Worm (Caenorhabditis elegans) whole organism, late embryonic: ENCODE measurements around the gene R160.4.

Experiments used
- C38D4.7 ChIP-seq: fragments of 200-800 bp; sonication (Bioruptor generic); optimal IDR thresholded peaks from 2 replicates; lab custom pipeline; 2018; ENCODE audit warnings: mild to moderate bottlenecking, missing genetic modification characterization, moderate library complexity, missing compliant biosample characterization
- K02D7.2 ChIP-seq: sonication (generic microtip); optimal IDR thresholded peaks from 2 replicates; lab custom pipeline; 2017; ENCODE audit warnings: mild to moderate bottlenecking, missing genetic modification characterization, missing compliant biosample characterization
- K09A11.1 ChIP-seq: sonication (generic microtip); optimal IDR thresholded peaks from 2 replicates; lab custom pipeline; 2017; ENCODE audit warnings: antibody characterized with exemption, mild to moderate bottlenecking, missing genetic modification characterization, missing compliant biosample characterization; ENCODE audit not compliant: insufficient read depth
- T23F11.4 ChIP-seq: fragments of 200-800 bp; sonication (Bioruptor generic); optimal IDR thresholded peaks from 2 replicates; lab custom pipeline; 2018; ENCODE audit warnings: mild to moderate bottlenecking, missing genetic modification characterization, missing compliant biosample characterization
- Y22D7AL.16 ChIP-seq: sonication (generic microtip); optimal IDR thresholded peaks from 2 replicates; lab custom pipeline; 2016; ENCODE audit warnings: missing genetic modification characterization, missing compliant biosample characterization
- ceh-18 ChIP-seq: sonication (generic microtip); optimal IDR thresholded peaks from 2 replicates; lab custom pipeline; 2016; ENCODE audit warnings: missing genetic modification characterization, missing compliant biosample characterization
- ceh-2 ChIP-seq: sonication (generic microtip); optimal IDR thresholded peaks from 2 replicates; lab custom pipeline; 2016; ENCODE audit warnings: missing genotype, missing genetic modification characterization, missing compliant biosample characterization
- ceh-22 ChIP-seq: sonication (generic microtip); optimal IDR thresholded peaks from 2 replicates; lab custom pipeline; 2017; ENCODE audit warnings: missing biosample characterization, missing genetic modification characterization
- ceh-24 ChIP-seq: sonication (generic microtip); optimal IDR thresholded peaks from 2 replicates; lab custom pipeline; 2016; ENCODE audit warnings: mild to moderate bottlenecking, missing genetic modification characterization, missing compliant biosample characterization
- ceh-31 ChIP-seq: sonication (generic microtip); optimal IDR thresholded peaks from 2 replicates; lab custom pipeline; 2016; ENCODE audit warnings: missing genetic modification characterization, missing compliant biosample characterization
- ceh-45 ChIP-seq: fragments of 200-800 bp; sonication (Bioruptor generic); IDR thresholded peaks from 2 replicates; pipeline ENCODE4 v1.3.6; 2022; ENCODE audit warnings: missing genetic modification reagents, missing genetic modification characterization, missing compliant biosample characterization
- ceh-48 ChIP-seq: sonication (generic microtip); optimal IDR thresholded peaks from 2 replicates; lab custom pipeline; 2016; ENCODE audit warnings: missing genetic modification characterization, inconsistent platforms, missing compliant biosample characterization
- che-1 ChIP-seq: sonication (generic microtip); optimal IDR thresholded peaks from 2 replicates; lab custom pipeline; 2016; ENCODE audit warnings: mild to moderate bottlenecking, missing genetic modification characterization, missing compliant biosample characterization
- dmd-4 ChIP-seq: sonication (generic microtip); optimal IDR thresholded peaks from 2 replicates; lab custom pipeline; 2016; ENCODE audit warnings: borderline replicate concordance, missing genetic modification characterization, missing compliant biosample characterization
- dve-1 ChIP-seq: sonication (generic microtip); optimal IDR thresholded peaks from 2 replicates; lab custom pipeline; 2017; ENCODE audit warnings: antibody characterized with exemption, mild to moderate bottlenecking, missing genetic modification characterization, missing compliant biosample characterization
- elt-4 ChIP-seq: sonication (generic microtip); optimal IDR thresholded peaks from 2 replicates; lab custom pipeline; 2016; ENCODE audit warnings: missing genetic modification characterization, missing compliant biosample characterization
- ets-4 ChIP-seq: sonication (generic microtip); optimal IDR thresholded peaks from 2 replicates; lab custom pipeline; 2016; ENCODE audit warnings: missing genetic modification characterization, missing compliant biosample characterization
- eyg-1 ChIP-seq: sonication (generic microtip); optimal IDR thresholded peaks from 2 replicates; lab custom pipeline; 2016; ENCODE audit warnings: missing genotype, missing genetic modification characterization, missing compliant biosample characterization
- hlh-30 ChIP-seq: sonication (generic microtip); optimal IDR thresholded peaks from 2 replicates; lab custom pipeline; 2017; ENCODE audit warnings: antibody characterized with exemption, missing genetic modification characterization, missing compliant biosample characterization; ENCODE audit not compliant: insufficient read depth
- hlh-8 ChIP-seq: sonication (generic microtip); optimal IDR thresholded peaks from 2 replicates; lab custom pipeline; 2016; ENCODE audit warnings: missing genotype, missing genetic modification characterization, missing compliant biosample characterization
- lim-6 ChIP-seq: sonication (generic microtip); optimal IDR thresholded peaks from 2 replicates; lab custom pipeline; 2016; ENCODE audit warnings: missing genetic modification characterization, missing compliant biosample characterization
- madf-2 ChIP-seq: sonication (generic microtip); optimal IDR thresholded peaks from 2 replicates; lab custom pipeline; 2017; ENCODE audit warnings: missing genetic modification characterization, missing compliant biosample characterization
- nfya-1 ChIP-seq: sonication (generic microtip); optimal IDR thresholded peaks from 2 replicates; lab custom pipeline; 2017; ENCODE audit warnings: missing genetic modification characterization, mild to moderate bottlenecking, missing compliant biosample characterization, antibody characterized with exemption, moderate library complexity
- nhr-11 ChIP-seq: fragments of 150-350 bp; optimal IDR thresholded peaks from 2 replicates; lab custom pipeline; 2014; ENCODE audit warnings: missing biosample characterization, missing genetic modification characterization
- npax-4 ChIP-seq: sonication (generic microtip); optimal IDR thresholded peaks from 2 replicates; lab custom pipeline; 2016; ENCODE audit warnings: missing genetic modification characterization, missing compliant biosample characterization
- odd-2 ChIP-seq: sonication (generic microtip); optimal IDR thresholded peaks from 2 replicates; lab custom pipeline; 2017; ENCODE audit warnings: antibody characterized with exemption, mild to moderate bottlenecking, missing genetic modification characterization, missing compliant biosample characterization
- pax-1 ChIP-seq: fragments of 150-350 bp; optimal IDR thresholded peaks from 2 replicates; lab custom pipeline; 2014; ENCODE audit warnings: missing biosample characterization, missing genetic modification characterization
- pqm-1 ChIP-seq: sonication (generic microtip); optimal IDR thresholded peaks from 2 replicates; lab custom pipeline; 2016; ENCODE audit warnings: missing genetic modification characterization, missing compliant biosample characterization
- pros-1 ChIP-seq: fragments of 150-350 bp; optimal IDR thresholded peaks from 2 replicates; lab custom pipeline; 2014; ENCODE audit warnings: missing biosample characterization, missing genetic modification reagents, missing genetic modification characterization
- ref-2 ChIP-seq: sonication (generic microtip); optimal IDR thresholded peaks from 2 replicates; lab custom pipeline; 2016; ENCODE audit warnings: missing genetic modification characterization, missing compliant biosample characterization
- rnt-1 ChIP-seq: sonication (generic microtip); optimal IDR thresholded peaks from 2 replicates; lab custom pipeline; 2016; ENCODE audit warnings: missing genetic modification characterization, missing compliant biosample characterization
- sdc-2 ChIP-seq: sonication (generic microtip); optimal IDR thresholded peaks from 2 replicates; lab custom pipeline; 2016; ENCODE audit warnings: missing genotype, missing genetic modification characterization, missing compliant biosample characterization
- sox-2 ChIP-seq: fragments of 200-800 bp; sonication (Bioruptor generic); IDR thresholded peaks from 2 replicates; pipeline ENCODE4 v1.3.6; 2022; ENCODE audit warnings: missing genetic modification reagents, missing genetic modification characterization, missing compliant biosample characterization
- tbx-7 ChIP-seq: sonication (generic microtip); optimal IDR thresholded peaks from 2 replicates; lab custom pipeline; 2016; ENCODE audit warnings: missing genotype, missing genetic modification characterization, missing compliant biosample characterization
- unc-55 ChIP-seq: sonication (generic microtip); optimal IDR thresholded peaks from 2 replicates; lab custom pipeline; 2017; ENCODE audit warnings: missing biosample characterization, missing genetic modification reagents, missing genetic modification characterization
- zip-5 ChIP-seq: sonication (generic microtip); optimal IDR thresholded peaks from 2 replicates; lab custom pipeline; 2016; ENCODE audit warnings: missing genetic modification characterization, missing compliant biosample characterization
- ztf-16 ChIP-seq: sonication (generic microtip); optimal IDR thresholded peaks from 2 replicates; lab custom pipeline; 2017; ENCODE audit warnings: missing genetic modification characterization, missing compliant biosample characterization

The R160.4 gene

DNA sequence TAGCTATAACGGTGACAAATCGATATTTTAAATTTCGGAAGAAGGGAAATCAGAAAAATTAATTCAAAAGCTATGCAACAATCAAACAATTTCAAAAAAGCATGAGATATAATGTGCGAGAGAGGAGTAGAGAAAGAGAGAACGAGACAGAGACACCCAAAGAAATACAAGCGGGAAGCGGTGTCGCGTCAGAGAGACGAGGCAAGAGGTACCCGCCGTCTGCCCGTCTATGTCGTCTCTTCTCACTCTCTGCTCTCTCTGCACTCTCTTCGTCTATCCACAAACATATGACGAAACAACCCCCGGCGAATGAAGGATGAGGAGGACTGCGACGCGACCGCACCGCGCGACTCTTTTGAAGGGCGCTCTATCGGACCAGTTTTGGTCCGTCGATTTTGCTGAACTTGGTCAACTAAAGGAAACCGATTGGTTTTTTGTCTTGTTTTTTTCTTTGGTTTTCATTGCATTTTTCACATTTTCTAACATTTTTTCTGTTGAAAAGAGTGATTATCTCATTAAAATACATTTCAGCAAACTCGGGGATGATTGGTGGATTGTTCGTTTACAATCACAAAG, 20.2 kb upstream of the R160.4 start, which contains the start of gene dpy-23 (continued):
- TF ChIP-seq rnt-1 (tag; lab: Kevin White, UChicago): peak; percentile 87
- peak; percentile 93 for TF ChIP-seq hlh-30
- TF ChIP-seq ceh-48 (tag; lab: Kevin White, UChicago): no peak
- no peak for TF ChIP-seq odd-2 (tag; lab: Kevin White, UChicago)
- TF ChIP-seq T23F11.4 (GFP tag; lab: Kevin White, UChicago): no peak
- TF ChIP-seq ceh-18 (tag; lab: Kevin White, UChicago): peak; percentile 94
- TF ChIP-seq ztf-16 (tag; lab: Kevin White, UChicago): peak; percentile 45
- TF ChIP-seq nhr-11 (tag; lab: Kevin White, UChicago): no peak
- TF ChIP-seq sox-2 (GFP tag; lab: Robert Waterston, UW): no peak
- peak; percentile 82 for TF ChIP-seq dve-1
- TF ChIP-seq ets-4 (tag; lab: Kevin White, UChicago): peak; percentile 51

DNA sequence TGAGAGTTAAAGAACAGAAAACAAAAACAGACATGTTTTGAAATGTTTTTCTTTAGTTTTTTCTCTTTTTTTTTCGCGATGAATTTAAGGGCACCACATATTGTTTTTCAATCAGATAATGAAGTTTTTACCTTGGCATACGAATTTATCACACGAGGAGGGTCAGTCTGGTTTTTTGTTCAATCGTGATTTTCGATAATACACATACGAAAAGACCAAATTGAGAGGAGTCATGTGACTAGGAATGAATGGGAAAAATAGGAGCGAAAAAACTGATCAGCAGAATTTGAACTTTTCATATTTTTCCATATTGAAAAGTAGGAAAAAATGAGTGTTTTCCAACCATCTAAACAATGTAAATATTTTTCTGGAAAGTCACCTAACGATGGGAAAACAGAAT, 17.8 kb upstream of the R160.4 start:
- TF ChIP-seq hlh-30: no peak
- no peak for TF ChIP-seq sdc-2
- no peak for TF ChIP-seq pax-1 (tag; lab: Kevin White, UChicago)
- TF ChIP-seq ceh-22 (tag; lab: Kevin White, UChicago): no peak
- TF ChIP-seq ref-2 (tag; lab: Kevin White, UChicago): no peak
- no peak for TF ChIP-seq ceh-31 (tag; lab: Kevin White, UChicago)
- TF ChIP-seq ceh-48 (tag; lab: Kevin White, UChicago): no peak
- no peak for TF ChIP-seq pros-1 (tag; lab: Kevin White, UChicago)
- no peak for TF ChIP-seq unc-55 (GFP tag; lab: Kevin White, UChicago)
- no peak for TF ChIP-seq eyg-1 (tag; lab: Kevin White, UChicago)
- TF ChIP-seq C38D4.7 (GFP tag; lab: Kevin White, UChicago): no peak
- TF ChIP-seq ceh-45 (GFP tag; lab: Robert Waterston, UW): no peak
- TF ChIP-seq tbx-7: no peak
- no peak for TF ChIP-seq pqm-1 (tag; lab: Kevin White, UChicago)
- no peak for TF ChIP-seq elt-4 (tag; lab: Kevin White, UChicago)
- TF ChIP-seq ztf-16 (tag; lab: Kevin White, UChicago): no peak
- no peak for TF ChIP-seq che-1 (tag; lab: Kevin White, UChicago)

DNA sequence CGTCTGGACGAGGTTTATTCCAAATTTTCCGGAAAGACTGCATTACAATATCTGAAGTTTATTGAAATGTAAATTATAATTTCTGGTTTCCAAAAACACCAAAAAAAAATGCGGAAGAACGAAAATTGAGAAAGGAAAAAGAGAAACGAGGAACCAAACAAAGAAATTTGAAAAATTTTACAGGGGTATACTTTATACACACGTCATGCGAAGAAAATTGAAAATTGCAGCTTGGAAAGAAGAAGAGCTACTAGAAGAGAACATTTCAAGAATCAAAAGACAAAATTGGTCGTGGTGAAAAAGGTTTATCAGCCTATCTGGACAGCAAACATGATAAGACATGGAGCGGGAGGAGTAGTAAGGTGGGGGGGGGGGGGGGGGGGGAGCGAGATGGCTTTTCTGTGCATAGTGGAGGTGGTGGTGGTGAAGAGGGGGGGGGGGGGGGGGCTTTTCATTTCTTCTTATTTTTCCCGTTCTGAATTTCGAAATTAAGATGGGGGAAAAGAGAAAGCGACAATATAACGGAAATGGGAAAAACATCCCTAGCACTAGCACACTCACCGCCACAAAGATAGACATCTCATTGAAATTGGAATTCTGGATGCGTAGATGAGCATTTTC, 14.7 kb upstream of the R160.4 start, which contains the start of gene lst-2:
lst-2 (minus strand) TSS at position 51 of the 621 bp plus-strand sequence.
- TF ChIP-seq ceh-24 (tag; lab: Kevin White, UChicago) (no peak), odd-2 (tag; lab: Kevin White, UChicago) (no peak), Y22D7AL.16 (tag; lab: Kevin White, UChicago) (no peak), ceh-31 (tag; lab: Kevin White, UChicago) (no peak), che-1 (tag; lab: Kevin White, UChicago) (no peak), pros-1 (tag; lab: Kevin White, UChicago) (no peak), nfya-1 (no peak)

DNA sequence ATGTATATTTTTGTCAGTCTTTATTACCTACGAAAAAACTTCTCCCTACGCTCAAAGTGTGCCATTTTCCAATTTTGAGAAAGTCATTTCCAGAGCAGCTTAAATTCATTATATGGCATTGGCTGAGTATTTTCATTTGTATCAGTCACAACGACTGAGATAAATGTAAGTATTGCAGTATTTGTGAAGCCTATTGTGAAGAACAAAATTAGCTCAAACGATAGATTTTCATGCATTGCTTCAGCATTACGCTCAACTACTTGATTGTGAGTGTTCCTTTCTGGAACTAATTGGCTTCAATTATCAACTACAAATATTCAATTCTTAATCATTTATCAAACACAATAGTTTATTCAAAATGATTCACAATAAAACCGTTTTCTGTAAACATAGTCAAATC, 9.0 kb upstream of the R160.4 start, which contains the start of gene R160.12:
R160.12 (minus strand) TSS at position 101 of the 400 bp plus-strand sequence.
- TF ChIP-seq K02D7.2 (tag; lab: Kevin White, UChicago): no peak
- TF ChIP-seq pax-1 (tag; lab: Kevin White, UChicago): no peak
- TF ChIP-seq K09A11.1 (tag; lab: Kevin White, UChicago): no peak
- no peak for TF ChIP-seq madf-2
- no peak for TF ChIP-seq npax-4 (tag; lab: Kevin White, UChicago)
- no peak for TF ChIP-seq ceh-2 (tag; lab: Kevin White, UChicago)
- TF ChIP-seq zip-5 (tag; lab: Kevin White, UChicago): no peak
- no peak for TF ChIP-seq rnt-1 (tag; lab: Kevin White, UChicago)
- no peak for TF ChIP-seq hlh-8 (tag; lab: Kevin White, UChicago)
- no peak for TF ChIP-seq dmd-4 (tag; lab: Kevin White, UChicago)
- no peak for TF ChIP-seq C38D4.7 (GFP tag; lab: Kevin White, UChicago)
- no peak for TF ChIP-seq unc-55 (GFP tag; lab: Kevin White, UChicago)
- TF ChIP-seq odd-2 (tag; lab: Kevin White, UChicago): no peak
- TF ChIP-seq lim-6 (tag; lab: Kevin White, UChicago): no peak
